Worm (Caenorhabditis elegans) whole organism, L4/young adult: ENCODE data around the gene F02E11.2.

ENCODE experiments used
- W03F9.2 ChIP-seq: fragments of 150-350 bp; optimal IDR thresholded peaks from 2 replicates; lab custom pipeline; 2014; ENCODE audit warnings: missing biosample characterization, missing genetic modification characterization
- him-1 ChIP-seq: sonication (generic microtip); optimal IDR thresholded peaks from 2 replicates; lab custom pipeline; 2016; ENCODE audit warnings: missing genotype, missing genetic modification reagents, missing genetic modification characterization, missing compliant biosample characterization

- TF ChIP-seq W03F9.2 (no peak), him-1 (tag; lab: Kevin White, UChicago) (no peak)
Observed at ce11 chrII:3250195-3250594, 12.4 kb upstream of the F02E11.2 start.
